Worm (Caenorhabditis elegans) whole organism, dauer: Measurements from ENCODE around the gene egl-47.

Source experiments
- unc-62 ChIP-seq: sonication (generic microtip); optimal IDR thresholded peaks from 2 replicates; lab custom pipeline; 2017; ENCODE audit warnings: missing biosample characterization, missing genetic modification reagents, missing genetic modification characterization

The egl-47 gene

DNA sequence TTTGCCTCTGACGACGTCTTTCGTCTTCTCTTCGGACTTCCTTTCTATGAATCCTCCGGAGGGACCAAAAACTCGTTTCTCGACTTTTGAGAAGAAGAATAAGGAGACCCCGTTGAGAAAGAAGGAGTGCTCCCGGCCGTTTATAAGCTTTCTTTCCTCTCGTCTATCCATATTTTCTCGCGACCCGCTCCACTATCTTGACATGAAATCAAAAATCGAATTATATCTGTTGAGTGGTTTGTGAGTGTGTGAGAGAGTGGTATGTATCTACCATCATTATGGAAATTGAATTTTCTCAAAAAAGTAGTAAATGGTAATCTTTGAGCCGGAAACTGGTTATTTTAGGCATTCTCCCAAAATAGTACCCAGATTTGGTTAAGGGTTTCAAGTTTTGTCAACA is 11.8 kb downstream of the egl-47 start:
- no peak for TF ChIP-seq unc-62 (GFP tag; lab: Kevin White, UChicago)

DNA sequence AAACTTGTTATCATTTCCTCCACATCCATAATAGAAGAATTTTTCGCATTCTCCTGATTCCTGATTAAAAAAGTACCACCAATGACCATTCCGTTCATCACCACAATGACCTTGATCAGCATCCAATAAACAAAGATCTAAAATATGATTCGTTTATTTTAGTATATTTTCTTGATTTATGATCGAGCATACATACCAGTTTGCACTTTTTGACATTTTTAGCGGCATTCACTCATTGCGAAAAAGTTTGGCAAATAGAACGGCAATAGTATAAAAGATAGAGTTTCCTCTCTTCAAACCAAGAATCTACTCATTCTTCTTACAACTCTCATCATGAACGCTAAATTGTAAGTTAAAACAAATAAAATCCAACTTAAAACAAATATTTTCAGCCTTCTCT is 14.5 kb downstream of the egl-47 start, which contains the start of gene fipr-10:
TSS of gene fipr-10 (plus strand) at position 301 of the 400 bp plus-strand sequence.
- no peak for TF ChIP-seq unc-62 (GFP tag; lab: Kevin White, UChicago)

DNA sequence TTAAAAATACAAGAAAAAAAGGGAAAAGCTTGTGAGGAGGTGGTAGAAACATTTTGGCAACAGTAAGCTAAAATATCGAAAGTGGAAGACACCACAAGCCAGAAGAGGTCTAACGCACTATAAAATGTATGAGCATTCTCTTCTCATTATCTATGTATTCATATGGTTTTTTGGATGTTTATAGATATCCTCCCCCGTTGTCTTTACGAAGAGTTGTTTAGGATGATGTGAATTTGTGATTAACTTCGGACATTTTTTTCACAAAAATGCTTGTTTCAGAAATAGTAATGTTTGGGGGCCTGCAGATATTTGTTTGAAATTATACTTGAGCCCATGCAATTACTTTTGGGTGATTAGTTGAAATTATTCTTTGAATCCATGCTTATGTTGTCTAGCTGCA is 15.6 kb downstream of the egl-47 start, which contains the start of gene mec-9:
TSS of gene mec-9 (minus strand) at position 101 of the 400 bp plus-strand sequence.
- TF ChIP-seq unc-62 (GFP tag; lab: Kevin White, UChicago), result no peak

DNA sequence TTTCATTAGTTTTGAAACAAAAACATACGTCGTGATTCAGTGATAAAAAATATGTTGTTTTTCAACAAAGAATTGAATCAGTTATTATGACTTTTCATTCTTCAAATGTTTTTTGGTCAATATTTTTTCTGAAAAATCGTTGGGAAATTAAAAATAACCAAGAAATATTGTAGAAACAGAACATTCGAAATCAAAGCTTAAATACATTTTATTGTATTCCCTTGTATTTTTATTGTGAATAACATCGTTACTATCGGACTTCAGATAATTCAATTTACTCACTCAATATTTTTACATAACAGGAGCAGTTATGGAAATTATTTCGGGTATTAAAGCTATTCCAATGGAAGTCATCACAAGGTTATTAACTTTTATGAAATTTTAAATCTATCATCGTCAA is 17.3 kb downstream of the egl-47 start, which contains the start of gene C50H2.4:
TSS of gene C50H2.4 (plus strand) at position 301 of the 400 bp plus-strand sequence.
- no peak for TF ChIP-seq unc-62 (GFP tag; lab: Kevin White, UChicago)

DNA sequence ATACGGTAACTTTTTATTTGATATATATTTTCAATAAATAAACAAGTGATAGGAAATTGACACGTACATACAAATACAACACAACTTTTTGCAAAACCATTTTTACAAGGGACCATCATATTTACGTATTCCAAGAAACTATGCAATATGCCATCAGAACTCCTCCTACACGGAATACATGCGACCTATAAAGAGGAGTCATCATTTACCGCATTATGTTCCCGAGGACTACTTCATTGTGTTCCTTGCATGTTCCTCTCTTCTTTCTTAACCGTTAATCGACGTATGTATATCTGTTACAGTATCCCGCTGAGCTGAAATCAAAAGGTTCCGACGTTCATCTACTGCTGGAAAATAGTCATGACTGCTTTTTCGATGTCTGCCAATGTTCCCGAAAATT is 19.0 kb downstream of the egl-47 start, which contains the start of gene C50H2.5:
TSS of gene C50H2.5 (plus strand) at position 301 of the 400 bp plus-strand sequence.
- TF ChIP-seq unc-62 (GFP tag; lab: Kevin White, UChicago), result no peak

DNA sequence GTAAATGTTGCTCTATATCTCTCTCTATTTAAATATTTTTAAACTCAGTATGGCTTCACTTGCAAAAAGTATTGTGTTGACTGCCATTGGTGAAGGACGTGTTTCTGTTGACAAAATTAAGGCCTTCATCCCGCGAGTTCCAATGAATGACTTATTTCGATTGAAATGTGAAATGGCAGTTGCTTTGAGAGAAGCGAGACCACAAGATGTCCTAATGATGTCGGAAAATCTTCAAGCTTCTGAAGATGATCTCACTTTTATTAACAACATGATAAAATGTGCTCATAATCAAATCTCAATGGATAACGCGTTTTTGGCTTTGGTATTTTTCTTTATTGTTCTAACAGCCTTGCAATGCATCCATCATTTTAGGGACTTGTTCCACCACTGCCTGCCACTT is 21.9 kb downstream of the egl-47 start, which contains the start of gene ceh-75:
TSS of gene ceh-75 (plus strand) at position 50 of the 400 bp plus-strand sequence.
- TF ChIP-seq unc-62 (GFP tag; lab: Kevin White, UChicago), result no peak

DNA sequence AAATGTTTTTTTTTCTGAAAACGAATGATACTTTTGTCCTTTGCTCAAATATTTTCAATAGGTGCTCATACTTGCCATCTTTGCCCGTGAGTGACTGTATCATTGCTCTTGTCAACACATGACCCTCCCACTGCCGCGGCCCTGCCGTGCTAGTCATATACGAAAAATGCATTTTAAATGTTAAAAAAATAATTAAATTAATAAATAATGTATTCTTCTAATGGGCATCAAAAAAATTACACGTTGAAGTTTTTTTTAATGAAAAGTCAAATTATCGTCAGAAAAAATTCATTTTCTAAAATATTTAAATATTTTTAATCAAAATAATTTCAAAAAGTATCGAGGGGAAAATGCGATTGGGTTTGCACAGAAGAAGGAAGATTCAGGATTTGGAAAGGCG is 23.1 kb downstream of the egl-47 start, which contains the start of gene C50H2.7:
TSS of gene C50H2.7 (plus strand) at position 301 of the 400 bp plus-strand sequence.
- no peak for TF ChIP-seq unc-62 (GFP tag; lab: Kevin White, UChicago)

DNA sequence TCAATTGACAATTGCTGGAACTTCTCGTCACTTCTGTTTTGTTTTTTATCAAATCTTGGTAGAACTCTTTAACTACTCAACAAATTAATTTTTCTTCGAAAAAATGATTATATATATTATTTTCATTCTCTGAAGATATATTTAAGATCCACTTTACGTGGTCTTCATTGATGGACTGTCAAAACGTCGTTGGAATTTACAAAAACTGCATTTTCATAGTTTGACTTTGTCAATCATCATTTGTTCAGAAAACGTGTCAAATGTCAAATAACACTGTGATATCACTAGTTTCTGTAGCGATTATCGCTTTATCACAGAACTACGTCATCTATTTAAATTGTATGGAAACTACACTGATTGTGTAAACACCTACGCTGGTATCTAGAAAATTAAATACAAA is 25.0 kb downstream of the egl-47 start:
- TF ChIP-seq unc-62 (GFP tag; lab: Kevin White, UChicago), result no peak

DNA sequence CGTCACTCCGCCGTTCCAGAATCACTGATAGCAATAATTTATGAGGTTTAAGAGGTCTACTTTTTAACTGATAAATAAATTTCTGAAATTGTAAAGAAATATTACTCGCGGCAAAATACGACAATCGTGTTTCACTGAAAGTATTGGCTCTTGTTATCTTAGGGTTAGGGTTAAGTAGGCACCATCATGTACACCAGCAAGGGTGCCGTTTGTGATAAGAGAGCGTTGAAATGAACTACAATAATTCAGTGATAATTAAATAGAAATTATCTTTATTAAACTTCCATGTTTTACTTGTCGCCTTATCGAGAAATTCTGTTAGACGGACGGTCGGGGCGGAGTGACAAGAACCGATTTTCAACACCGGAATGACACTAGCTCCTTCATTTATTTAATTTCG is 26.3 kb downstream of the egl-47 start:
- TF ChIP-seq unc-62 (GFP tag; lab: Kevin White, UChicago), result no peak

DNA sequence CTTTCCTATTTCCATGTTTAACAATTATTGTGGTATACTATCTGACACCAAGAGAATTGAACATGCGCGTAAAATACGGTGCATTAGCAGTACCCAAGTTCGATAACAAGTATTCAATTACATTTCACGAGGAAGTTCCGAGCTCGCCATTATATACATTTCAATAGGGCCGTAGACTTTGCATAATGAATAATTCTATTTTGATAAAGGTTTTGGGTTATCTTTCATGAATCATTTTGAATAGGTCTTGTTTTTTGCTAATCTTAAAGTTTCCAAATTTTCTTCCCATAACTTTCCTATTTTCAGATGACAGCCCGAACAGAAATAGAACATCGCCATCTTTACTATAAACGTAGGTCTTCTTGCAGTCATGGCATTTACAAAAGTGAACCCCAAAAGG is 26.9 kb downstream of the egl-47 start, which contains the start of gene C50H2.13:
TSS of gene C50H2.13 (plus strand) at position 301 of the 400 bp plus-strand sequence.
- no peak for TF ChIP-seq unc-62 (GFP tag; lab: Kevin White, UChicago)

DNA sequence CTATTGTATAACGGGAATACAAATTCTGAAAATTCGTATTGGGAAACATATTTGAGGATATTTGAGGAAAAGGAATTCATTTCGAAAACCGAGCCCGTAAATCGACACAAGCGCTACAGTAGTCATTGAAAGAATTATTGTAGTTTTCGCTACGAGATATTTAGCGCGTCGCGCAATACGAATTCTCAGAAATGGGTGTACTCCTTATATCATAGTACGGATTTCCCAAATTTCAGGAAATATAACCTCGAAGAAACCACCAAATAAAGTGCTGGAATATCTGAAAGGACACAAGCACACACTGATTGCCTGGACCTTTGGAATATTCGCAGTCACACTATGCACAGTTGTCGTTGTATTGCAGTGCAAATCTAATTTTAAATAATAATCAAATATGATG is 28.0 kb downstream of the egl-47 start:
- TF ChIP-seq unc-62 (GFP tag; lab: Kevin White, UChicago), result no peak

DNA sequence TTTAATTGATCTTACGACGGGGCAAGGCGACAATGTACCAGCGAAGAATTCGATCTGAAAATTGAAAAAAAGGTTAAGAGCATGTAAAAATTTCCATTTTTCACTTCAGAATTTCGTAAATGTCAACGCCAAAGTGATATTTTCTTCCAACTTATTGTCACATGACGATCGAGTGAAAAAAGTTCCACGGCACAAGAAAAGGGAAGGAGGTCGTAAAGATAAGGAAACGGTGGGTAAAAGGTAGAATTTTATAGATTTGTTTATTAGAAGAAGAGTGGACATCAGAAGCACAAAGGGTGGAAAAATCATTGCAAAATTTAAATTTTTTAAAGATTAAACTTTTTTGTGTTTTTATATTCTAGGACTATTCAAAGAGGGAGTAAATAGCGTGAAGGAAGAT is 28.6 kb downstream of the egl-47 start:
- TF ChIP-seq unc-62 (GFP tag; lab: Kevin White, UChicago), result no peak

DNA sequence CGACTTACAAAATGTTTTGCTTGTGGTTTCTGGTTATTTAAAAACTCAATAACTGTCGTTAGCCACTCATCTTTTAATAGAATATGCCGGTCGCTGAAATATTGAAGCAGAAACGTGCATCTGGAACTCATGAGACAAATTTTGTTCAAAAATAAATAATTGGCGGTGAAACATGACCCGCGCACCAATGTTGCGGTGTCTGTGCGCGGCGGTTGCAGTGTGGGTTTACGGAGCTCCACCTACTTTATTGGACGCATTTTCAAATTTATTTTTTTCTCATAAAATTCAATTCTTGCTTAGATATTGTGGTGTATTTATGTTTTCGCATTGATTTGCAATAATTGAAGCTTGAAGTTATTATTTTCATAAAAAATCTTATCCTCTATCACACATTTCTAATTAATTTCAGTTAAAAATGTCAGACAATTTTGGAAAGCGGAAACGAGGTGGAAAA is 31.3 kb downstream of the egl-47 start, which contains the start of the genes rmh-2 and suds-3:
TSS of gene rmh-2 (minus strand) at position 164 of the 454 bp plus-strand sequence.
TSS of gene suds-3 (plus strand) at position 404 of the 454 bp plus-strand sequence.
- no peak for TF ChIP-seq unc-62 (GFP tag; lab: Kevin White, UChicago)

DNA sequence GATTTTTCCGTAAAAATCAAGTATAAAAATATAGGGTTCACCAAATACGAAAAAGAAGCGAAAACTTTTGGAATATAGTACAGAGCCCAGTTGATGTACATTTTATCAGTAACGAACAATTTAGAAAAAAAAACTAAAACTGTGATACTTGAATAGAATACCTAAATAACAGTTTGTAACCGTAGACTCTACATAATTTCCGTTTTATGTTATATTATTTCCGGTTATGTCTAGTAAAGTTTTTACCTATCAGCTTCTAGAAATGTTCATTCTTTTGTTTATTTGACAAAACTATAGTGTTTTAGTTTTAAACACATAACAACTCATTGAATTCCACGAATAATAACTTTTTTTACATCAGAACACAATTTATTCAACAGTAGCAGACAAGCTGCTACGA is 38.1 kb downstream of the egl-47 start, which contains the start of gene srj-33:
TSS of gene srj-33 (minus strand) at position 101 of the 400 bp plus-strand sequence.
- no peak for TF ChIP-seq unc-62 (GFP tag; lab: Kevin White, UChicago)

DNA sequence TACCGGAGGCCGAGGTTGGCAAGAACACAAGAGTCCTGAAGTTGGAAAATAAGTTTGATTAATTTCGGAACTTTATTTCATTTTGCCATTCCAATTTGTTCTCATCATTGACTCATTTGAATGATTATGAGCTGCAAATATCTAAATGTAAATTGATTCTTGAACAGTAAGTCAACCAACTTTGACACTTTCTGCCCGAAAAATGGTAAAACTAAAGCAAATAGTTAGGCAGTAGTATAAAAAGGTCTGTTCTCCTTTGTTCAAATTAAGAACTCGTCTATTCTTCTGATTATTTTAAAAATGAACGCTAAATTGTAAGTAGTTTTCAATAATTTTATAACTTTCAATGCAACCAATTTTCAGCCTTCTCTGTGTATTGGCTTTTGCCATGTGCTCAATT is 43.7 kb downstream of the egl-47 start, which contains the start of gene fipr-12:
TSS of gene fipr-12 (plus strand) at position 301 of the 400 bp plus-strand sequence.
- no peak for TF ChIP-seq unc-62 (GFP tag; lab: Kevin White, UChicago)

DNA sequence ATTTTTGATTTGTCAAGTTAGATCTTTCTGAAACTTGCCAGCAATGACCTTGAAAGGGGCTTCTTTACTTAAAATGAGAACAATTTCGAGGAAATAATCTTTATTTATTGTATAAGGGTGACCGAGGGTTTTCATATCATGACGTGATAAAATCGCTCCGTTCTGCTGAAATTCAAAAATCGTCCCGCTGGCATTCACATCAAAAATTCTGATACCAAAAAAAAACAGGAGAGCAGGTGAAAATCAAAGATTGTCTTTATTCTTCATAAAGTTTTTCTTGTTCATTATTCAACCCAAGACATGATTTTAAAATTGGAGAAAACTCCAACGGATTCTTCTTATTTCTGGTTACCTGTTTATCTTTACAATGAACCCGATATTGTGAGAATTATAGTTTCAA is 44.7 kb downstream of the egl-47 start, which contains the start of gene sre-28:
TSS of gene sre-28 (plus strand) at position 301 of the 400 bp plus-strand sequence.
- TF ChIP-seq unc-62 (GFP tag; lab: Kevin White, UChicago), result no peak

DNA sequence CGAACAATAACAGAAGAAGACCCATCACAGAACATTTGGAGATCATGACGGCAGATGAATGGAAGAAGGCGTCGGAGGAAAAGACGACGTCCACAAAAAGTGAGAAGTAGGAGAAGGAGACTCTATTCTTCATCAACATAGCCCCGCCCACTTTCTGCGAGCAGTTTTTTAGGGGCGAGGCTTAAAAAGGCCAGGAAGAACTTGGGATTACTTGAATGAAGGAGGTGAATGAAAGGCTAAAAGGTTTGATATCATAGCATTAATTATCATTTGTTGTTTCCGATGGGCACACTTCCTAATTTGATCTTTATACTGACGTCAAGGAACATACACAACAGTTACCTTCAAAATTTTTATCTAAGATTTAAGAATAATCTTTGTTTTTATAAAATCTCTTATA is 49.5 kb downstream of the egl-47 start, which contains the start of gene nlp-58:
TSS of gene nlp-58 (minus strand) at position 101 of the 400 bp plus-strand sequence.
- TF ChIP-seq unc-62 (GFP tag; lab: Kevin White, UChicago), result no peak
